Worm (Caenorhabditis elegans) whole organism, L4 larva: ENCODE data around the gene ppk-3.

Experiments
- F26F4.8 ChIP-seq: fragments of 200-800 bp; sonication (Bioruptor generic); conservative IDR thresholded peaks from 2 replicates; pipeline ENCODE4 v1.3.6; 2022; ENCODE audit warnings: missing genetic modification characterization, missing compliant biosample characterization
- F49E8.2 ChIP-seq: sonication (generic microtip); optimal IDR thresholded peaks from 2 replicates; lab custom pipeline; 2016; ENCODE audit warnings: missing compliant biosample characterization, mild to moderate bottlenecking, missing genetic modification characterization, borderline replicate concordance
- Y105C5A.15 ChIP-seq: fragments of 200-800 bp; sonication (Bioruptor generic); IDR thresholded peaks from 2 replicates; pipeline ENCODE4 v1.3.6; 2022; ENCODE audit warnings: missing genetic modification characterization, missing compliant biosample characterization
- Y48G9A.11 ChIP-seq: fragments of 200-800 bp; sonication (Bioruptor generic); IDR thresholded peaks from 2 replicates; pipeline ENCODE4 v1.3.6; 2022; ENCODE audit warnings: missing genetic modification reagents, missing genetic modification characterization, missing compliant biosample characterization
- ZK337.2 ChIP-seq: fragments of 200-800 bp; sonication (Bioruptor generic); IDR thresholded peaks from 2 replicates; pipeline ENCODE4 v1.3.6; 2022; ENCODE audit warnings: missing genetic modification reagents, missing genetic modification characterization, missing compliant biosample characterization
- ZK546.5 ChIP-seq, 2 experiments: sonication (generic microtip); optimal IDR thresholded peaks; 2 replicates each; lab custom pipeline; 2017; ENCODE audit warnings: missing biosample characterization in 2 of 2, missing genetic modification characterization in 2 of 2
- aha-1 ChIP-seq: fragments of 150-350 bp; peaks from one replicate; lab custom pipeline; 2014; ENCODE audit warnings: missing biosample characterization, missing genetic modification characterization
- arid-1 ChIP-seq: fragments of 200-800 bp; sonication (Bioruptor generic); conservative IDR thresholded peaks from 2 replicates; pipeline ENCODE4 v1.3.6; 2022; ENCODE audit warnings: missing genetic modification reagents, missing genetic modification characterization, missing compliant biosample characterization
- attf-4 ChIP-seq: sonication (generic microtip); optimal IDR thresholded peaks from 3 replicates; lab custom pipeline; 2017; ENCODE audit warnings: missing biosample characterization, missing genetic modification characterization
- ceh-28 ChIP-seq: fragments of 150-350 bp; optimal IDR thresholded peaks from 2 replicates; lab custom pipeline; 2014; ENCODE audit warnings: missing biosample characterization, missing genetic modification reagents, missing genetic modification characterization
- ceh-62 ChIP-seq: sonication (generic microtip); optimal IDR thresholded peaks from 2 replicates; lab custom pipeline; 2017; ENCODE audit warnings: missing biosample characterization, missing genetic modification characterization
- cey-2 ChIP-seq: sonication (generic microtip); optimal IDR thresholded peaks from 3 replicates; lab custom pipeline; 2017; ENCODE audit warnings: missing genetic modification characterization, mild to moderate bottlenecking, missing compliant biosample characterization, antibody characterized with exemption, borderline replicate concordance; ENCODE audit not compliant: insufficient read depth
- daf-12 ChIP-seq: fragments of 150-350 bp; optimal IDR thresholded peaks from 2 replicates; lab custom pipeline; 2014; ENCODE audit warnings: missing biosample characterization, missing genetic modification reagents, missing genetic modification characterization
- daf-8 ChIP-seq: fragments of 200-800 bp; sonication (Bioruptor generic); IDR thresholded peaks from 2 replicates; pipeline ENCODE4 v1.3.6; 2022; ENCODE audit warnings: missing genetic modification characterization, missing compliant biosample characterization
- dmd-8 ChIP-seq: fragments of 200-800 bp; sonication (Bioruptor generic); IDR thresholded peaks from 2 replicates; pipeline ENCODE4 v1.3.6; 2022; ENCODE audit warnings: missing genetic modification characterization, missing compliant biosample characterization
- duxl-1 ChIP-seq: sonication (generic microtip); optimal IDR thresholded peaks from 2 replicates; lab custom pipeline; 2016; ENCODE audit warnings: mild to moderate bottlenecking, missing genetic modification characterization, moderate library complexity, missing compliant biosample characterization; ENCODE audit not compliant: poor library complexity
- dve-1 ChIP-seq: sonication (generic microtip); optimal IDR thresholded peaks from 2 replicates; lab custom pipeline; 2017; ENCODE audit warnings: antibody characterized with exemption, mild to moderate bottlenecking, missing genetic modification characterization, missing compliant biosample characterization; ENCODE audit not compliant: insufficient read depth
- egl-43 ChIP-seq: fragments of 200-800 bp; sonication (Bioruptor generic); IDR thresholded peaks from 2 replicates; pipeline ENCODE4 v1.3.6; 2022; ENCODE audit warnings: missing genetic modification reagents, missing genetic modification characterization, missing compliant biosample characterization
- fos-1 ChIP-seq: fragments of 150-350 bp; optimal IDR thresholded peaks from 2 replicates; lab custom pipeline; 2014; ENCODE audit warnings: missing biosample characterization, missing genetic modification characterization
- gei-8 ChIP-seq: fragments of 200-800 bp; sonication (Bioruptor generic); optimal IDR thresholded peaks from 2 replicates; lab custom pipeline; 2018; ENCODE audit warnings: mild to moderate bottlenecking, missing genetic modification characterization, missing compliant biosample characterization
- jun-1 ChIP-seq: fragments of 150-350 bp; optimal IDR thresholded peaks from 2 replicates; lab custom pipeline; 2014; ENCODE audit warnings: missing biosample characterization, missing genetic modification reagents, missing genetic modification characterization
- lim-7 ChIP-seq: fragments of 200-800 bp; sonication (Bioruptor generic); IDR thresholded peaks from 2 replicates; pipeline ENCODE4 v1.3.6; 2022; ENCODE audit warnings: missing genetic modification characterization, missing compliant biosample characterization
- lin-1 ChIP-seq: fragments of 200-800 bp; sonication (Bioruptor generic); IDR thresholded peaks from 2 replicates; pipeline ENCODE4 v1.3.6; 2022; ENCODE audit warnings: missing genetic modification reagents, missing genetic modification characterization, missing compliant biosample characterization
- lin-13 ChIP-seq: fragments of 150-350 bp; optimal IDR thresholded peaks from 2 replicates; lab custom pipeline; 2014; ENCODE audit warnings: missing biosample characterization, missing genetic modification reagents, missing genetic modification characterization
- lin-15B ChIP-seq: fragments of 150-350 bp; sonication (generic microtip); optimal IDR thresholded peaks from 3 replicates; lab custom pipeline; 2014; ENCODE audit warnings: missing biosample characterization, missing genetic modification characterization
- lin-29 ChIP-seq: fragments of 200-800 bp; sonication (Bioruptor generic); IDR thresholded peaks from 2 replicates; pipeline ENCODE4 v1.3.6; 2022; ENCODE audit warnings: missing genetic modification reagents, missing genetic modification characterization, missing compliant biosample characterization
- lin-38 ChIP-seq: fragments of 200-800 bp; sonication (Bioruptor generic); IDR thresholded peaks from 2 replicates; pipeline ENCODE4 v1.3.6; 2022; ENCODE audit warnings: missing genetic modification reagents, missing genetic modification characterization, missing compliant biosample characterization
- lsy-2 ChIP-seq, 2 experiments: fragments of 150-350 bp in 1 of 2; sonication (generic microtip) in 1 of 2; optimal IDR thresholded peaks; 2 replicates each; lab custom pipeline; 2014 to 2017; ENCODE audit warnings: missing biosample characterization in 2 of 2, missing genetic modification characterization in 2 of 2
- mdl-1 ChIP-seq, 2 experiments: fragments of 150-350 bp in 1 of 2; sonication (generic microtip) in 1 of 2; optimal IDR thresholded peaks; 2 replicates each; lab custom pipeline; 2014 to 2017; ENCODE audit warnings: missing biosample characterization in 2 of 2, missing genetic modification characterization in 2 of 2
- mdt-29 ChIP-seq: fragments of 200-800 bp; sonication (Bioruptor generic); IDR thresholded peaks from 2 replicates; pipeline ENCODE4 v1.3.6; 2022; ENCODE audit warnings: missing genetic modification reagents, missing genetic modification characterization, missing compliant biosample characterization
- mep-1 ChIP-seq: fragments of 150-350 bp; sonication (generic microtip); optimal IDR thresholded peaks from 3 replicates; lab custom pipeline; 2014; ENCODE audit warnings: missing biosample characterization, missing genetic modification characterization
- mxl-2 ChIP-seq: fragments of 200-800 bp; sonication (Bioruptor generic); conservative IDR thresholded peaks from 2 replicates; pipeline ENCODE4 v1.3.6; 2022; ENCODE audit warnings: missing genetic modification reagents, missing genetic modification characterization, missing compliant biosample characterization
- mxl-3 ChIP-seq: fragments of 200-800 bp; sonication (Bioruptor generic); optimal IDR thresholded peaks from 2 replicates; lab custom pipeline; 2018; ENCODE audit warnings: mild to moderate bottlenecking, missing genetic modification characterization, missing compliant biosample characterization
- nhr-102 ChIP-seq: sonication (generic microtip); optimal IDR thresholded peaks from 2 replicates; lab custom pipeline; 2016; ENCODE audit warnings: mild to moderate bottlenecking, missing genetic modification characterization, moderate library complexity, missing compliant biosample characterization
- nhr-11 ChIP-seq: fragments of 150-350 bp; optimal IDR thresholded peaks from 2 replicates; lab custom pipeline; 2014; ENCODE audit warnings: missing biosample characterization, missing genetic modification characterization
- nhr-28 ChIP-seq: fragments of 150-350 bp; optimal IDR thresholded peaks from 2 replicates; lab custom pipeline; 2014; ENCODE audit warnings: missing biosample characterization, missing genetic modification characterization
- nhr-41 ChIP-seq: fragments of 200-800 bp; sonication (Bioruptor generic); IDR thresholded peaks from 2 replicates; pipeline ENCODE4 v1.3.6; 2022; ENCODE audit warnings: missing genetic modification reagents, missing genetic modification characterization, missing compliant biosample characterization
- nhr-76 ChIP-seq: fragments of 150-350 bp; optimal IDR thresholded peaks from 2 replicates; lab custom pipeline; 2014; ENCODE audit warnings: missing biosample characterization, missing genetic modification characterization
- pha-4 ChIP-seq, 2 experiments: fragments of 150-350 bp in 1 of 2; fragments of 200-800 bp in 1 of 2; sonication (Bioruptor generic) in 1 of 2; IDR thresholded peaks in 1 of 2; optimal IDR thresholded peaks in 1 of 2; 2 replicates each; pipeline versions ENCODE4 v1.3.6 to Lab custom; 2014 to 2022; ENCODE audit warnings: missing genetic modification characterization in 2 of 2, missing genetic modification reagents in 2 of 2, missing biosample characterization in 1 of 2, missing compliant biosample characterization in 1 of 2
- php-3 ChIP-seq: fragments of 200-800 bp; sonication (Bioruptor generic); IDR thresholded peaks from 2 replicates; pipeline ENCODE4 v1.3.6; 2022; ENCODE audit warnings: missing genetic modification reagents, missing genetic modification characterization, missing compliant biosample characterization
- saeg-2 ChIP-seq: fragments of 200-800 bp; sonication (Bioruptor generic); IDR thresholded peaks from 2 replicates; pipeline ENCODE4 v1.3.6; 2022; ENCODE audit warnings: missing genetic modification reagents, missing genetic modification characterization, missing compliant biosample characterization
- sdz-12 ChIP-seq: fragments of 200-800 bp; sonication (Bioruptor generic); optimal IDR thresholded peaks from 2 replicates; lab custom pipeline; 2018; ENCODE audit warnings: mild to moderate bottlenecking, missing genetic modification characterization, missing compliant biosample characterization
- spr-1 ChIP-seq: sonication (generic microtip); optimal IDR thresholded peaks from 2 replicates; lab custom pipeline; 2016; ENCODE audit warnings: mild to moderate bottlenecking, missing genetic modification characterization, missing compliant biosample characterization
- spr-3 ChIP-seq: fragments of 200-800 bp; sonication (Bioruptor generic); optimal IDR thresholded peaks from 2 replicates; lab custom pipeline; 2018; ENCODE audit warnings: mild to moderate bottlenecking, missing genetic modification characterization, missing compliant biosample characterization
- unc-39 ChIP-seq: sonication (generic microtip); optimal IDR thresholded peaks from 2 replicates; lab custom pipeline; 2017; ENCODE audit warnings: missing biosample characterization, missing genetic modification characterization
- zip-11 ChIP-seq: fragments of 200-800 bp; sonication (Bioruptor generic); IDR thresholded peaks from 2 replicates; pipeline ENCODE4 v1.3.6; 2022; ENCODE audit warnings: missing genetic modification characterization, missing compliant biosample characterization

ppk-3 gene

ce11 chrX:12942296-12942695 is 33.1 kb downstream of the ppk-3 start (continued):
- TF ChIP-seq Y48G9A.11 (GFP tag; lab: Robert Waterston, UW) (0 out of 2 replicates have a peak, but pooled peaks have one; percentile 33), daf-8 (GFP tag; lab: Robert Waterston, UW) (no peak), php-3 (GFP tag; lab: Robert Waterston, UW) (no peak), daf-12 (no peak)

ce11 chrX:12940811-12941210 is 34.6 kb downstream of the ppk-3 start, which contains the start of gene gmap-3:
TSS of gene gmap-3 (minus strand) at chrX:12940958.
- TF ChIP-seq aha-1 (peak; percentile 8), mxl-3 (GFP tag; lab: Kevin White, UChicago) (no peak)

DNA sequence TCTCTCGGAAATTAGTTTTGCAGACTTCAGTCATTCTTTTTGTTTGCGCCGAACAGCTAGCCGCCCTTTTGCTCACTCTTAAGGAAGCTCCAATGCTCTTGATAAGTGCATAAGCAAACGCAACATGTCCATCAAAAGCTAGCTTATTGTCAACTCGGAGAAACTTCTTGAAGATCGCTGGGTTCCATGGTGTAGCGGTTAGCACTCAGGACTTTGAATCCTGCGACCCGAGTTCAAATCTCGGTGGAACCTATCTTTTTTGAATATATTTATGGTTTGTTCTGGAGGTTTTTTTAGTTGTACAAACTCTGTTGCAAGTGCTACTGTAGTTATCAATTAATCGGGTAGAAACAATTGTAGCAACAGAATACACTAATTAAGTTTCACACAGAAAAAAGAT is 37.9 kb downstream of the ppk-3 start:
- TF ChIP-seq egl-43 (GFP tag; lab: Robert Waterston, UW) (peak; percentile 71; the same call in 1 of the 2 replicates), mep-1 (tag; lab: Kevin White, UChicago) (no peak), Y48G9A.11 (GFP tag; lab: Robert Waterston, UW) (0 out of 2 replicates have a peak, but pooled peaks have one; percentile 11), lin-15B (no peak), cey-2 (tag; lab: Kevin White, UChicago) (no peak), lin-29 (GFP tag; lab: Robert Waterston, UW) (no peak), saeg-2 (GFP tag; lab: Robert Waterston, UW) (no peak), mdt-29 (GFP tag; lab: Robert Waterston, UW) (no peak), mdl-1 (tag; optimal IDR thresholded peaks at IDR 0.05; lab: Kevin White, UChicago) (no peak), zip-11 (GFP tag; lab: Robert Waterston, UW) (no peak), nhr-41 (GFP tag; lab: Robert Waterston, UW) (no peak), sdz-12 (GFP tag; lab: Kevin White, UChicago) (peak; percentile 27), lim-7 (peak; percentile 84), unc-39 (tag; lab: Kevin White, UChicago) (no peak), arid-1 (GFP tag; lab: Robert Waterston, UW) (0 out of 2 replicates have a peak, but pooled peaks have one; percentile 46), attf-4 (tag; lab: Kevin White, UChicago) (no peak), dve-1 (no peak), mxl-3 (GFP tag; lab: Kevin White, UChicago) (no peak), daf-12 (no peak), dmd-8 (GFP tag; lab: Robert Waterston, UW) (peak; percentile 69; the same call in 1 of the 2 replicates), ceh-28 (tag; lab: Kevin White, UChicago) (no peak), duxl-1 (tag; lab: Kevin White, UChicago) (peak; percentile 9), nhr-11 (tag; lab: Kevin White, UChicago) (no peak), lin-38 (GFP tag; lab: Robert Waterston, UW) (peak; percentile 33), nhr-28 (tag; lab: Kevin White, UChicago) (no peak), spr-1 (tag; lab: Kevin White, UChicago) (no peak), lsy-2 (tag; optimal IDR thresholded peaks at IDR 0.05; lab: Kevin White, UChicago) (no peak), gei-8 (GFP tag; lab: Kevin White, UChicago) (peak; percentile 36), fos-1 (tag; lab: Kevin White, UChicago) (no peak), spr-3 (no peak), php-3 (GFP tag; lab: Robert Waterston, UW) (no peak), lin-1 (no peak), ceh-62 (tag; lab: Kevin White, UChicago) (no peak), ZK337.2 (GFP tag; lab: Robert Waterston, UW) (no peak), jun-1 (tag; lab: Kevin White, UChicago) (no peak), Y105C5A.15 (GFP tag; lab: Robert Waterston, UW) (0 out of 2 replicates have a peak, but pooled peaks have one; percentile 38), F26F4.8 (GFP tag; lab: Robert Waterston, UW) (0 out of 2 replicates have a peak, but pooled peaks have one; percentile 33), lin-13 (GFP tag; lab: Kevin White, UChicago) (no peak), F49E8.2 (no peak), pha-4 (GFP tag; IDR thresholded peaks at IDR 0.05; lab: Robert Waterston, UW) (peak; percentile 48; the same call in 1 of the 2 replicates), pha-4 (tag; optimal IDR thresholded peaks at IDR 0.05; lab: Kevin White, UChicago) (no peak), ZK546.5 (tag; optimal IDR thresholded peaks at IDR 0.05; lab: Kevin White, UChicago) (no peak), nhr-102 (tag; lab: Kevin White, UChicago) (no peak), mxl-2 (no peak), nhr-76 (tag; lab: Kevin White, UChicago) (no peak)
